Worm (Caenorhabditis elegans): Measurements from ENCODE around the gene R07E4.5.

DNA sequence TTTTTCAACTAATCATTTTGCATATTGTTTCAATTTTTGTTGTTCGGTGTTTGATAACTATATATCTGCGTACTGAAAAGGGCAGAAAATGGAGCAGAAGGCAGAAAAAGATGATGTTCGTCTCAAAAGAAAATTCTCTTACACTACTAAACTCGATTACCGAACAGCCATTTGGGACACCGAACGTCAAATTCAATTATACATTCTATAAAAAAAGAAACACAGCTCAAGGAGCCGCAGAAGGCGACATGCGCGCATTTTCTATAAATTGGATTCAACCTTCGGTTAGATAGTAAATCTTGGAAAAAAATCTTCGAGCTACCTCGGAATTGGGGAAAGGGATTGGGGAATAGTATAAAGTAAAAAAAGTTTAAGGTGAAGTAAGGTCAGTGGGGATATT, 30.3 kb upstream of the R07E4.5 start:
- no peak for TF ChIP-seq repo-1 (tag; optimal IDR thresholded peaks at IDR 0.05)
- TF ChIP-seq ama-1 (optimal IDR thresholded peaks at IDR 0.05), result no peak
- TF ChIP-seq ama-1 (GFP tag; optimal IDR thresholded peaks at IDR 0.05), result no peak
- no peak for TF ChIP-seq fkh-3 (tag; optimal IDR thresholded peaks at IDR 0.05)
- TF ChIP-seq ceh-91 (GFP tag; IDR thresholded peaks at IDR 0.05), result no peak
- no peak for TF ChIP-seq hmg-20 (GFP tag; IDR thresholded peaks at IDR 0.05)
- no peak for TF ChIP-seq B0336.3 (GFP tag; IDR thresholded peaks at IDR 0.05)
- no peak for TF ChIP-seq dpl-1 (GFP tag; optimal IDR thresholded peaks at IDR 0.05)
- TF ChIP-seq ztf-18 (tag; optimal IDR thresholded peaks at IDR 0.05), result no peak
- no peak for TF ChIP-seq sptf-2 (GFP tag; optimal IDR thresholded peaks at IDR 0.05)
- no peak for TF ChIP-seq lin-35 (GFP tag; optimal IDR thresholded peaks at IDR 0.05)
- TF ChIP-seq pha-4 (tag; optimal IDR thresholded peaks at IDR 0.05), result no peak
